Worm (Caenorhabditis elegans) whole organism, midembryonic: ENCODE results near the gene T28A11.17.

Source experiments
- T22C8.4 ChIP-seq: fragments of 200-800 bp; sonication (Bioruptor generic); IDR thresholded peaks from 2 replicates; pipeline ENCODE4 v1.3.6; 2022; ENCODE audit warnings: missing genetic modification characterization, missing compliant biosample characterization
- cog-1 ChIP-seq: sonication (generic microtip); optimal IDR thresholded peaks from 2 replicates; lab custom pipeline; 2016; ENCODE audit warnings: missing genetic modification characterization, missing compliant biosample characterization
- flt-1 ChIP-seq: fragments of 200-800 bp; sonication (Bioruptor generic); IDR thresholded peaks from 2 replicates; pipeline ENCODE4 v1.3.6; 2022; ENCODE audit warnings: missing genetic modification characterization, missing compliant biosample characterization
- klf-2 ChIP-seq: fragments of 200-800 bp; sonication (Bioruptor generic); conservative IDR thresholded peaks from 2 replicates; pipeline ENCODE4 v1.3.6; 2022; ENCODE audit warnings: missing genetic modification reagents, missing genetic modification characterization, missing compliant biosample characterization
- med-1 ChIP-seq: sonication (generic microtip); optimal IDR thresholded peaks from 2 replicates; lab custom pipeline; 2017; ENCODE audit warnings: missing genetic modification characterization, mild to moderate bottlenecking, missing compliant biosample characterization, antibody characterized with exemption, missing genetic modification reagents; ENCODE audit not compliant: insufficient read depth
- ref-1 ChIP-seq: fragments of 200-800 bp; sonication (Bioruptor generic); conservative IDR thresholded peaks from 2 replicates; pipeline ENCODE4 v1.3.6; 2022; ENCODE audit warnings: missing genetic modification reagents, missing genetic modification characterization, missing compliant biosample characterization
- tab-1 ChIP-seq: fragments of 200-800 bp; sonication (Bioruptor generic); IDR thresholded peaks from 2 replicates; pipeline ENCODE4 v1.3.6; 2022; ENCODE audit warnings: missing genetic modification characterization, missing compliant biosample characterization
- ztf-23 ChIP-seq: fragments of 200-800 bp; sonication (Bioruptor generic); IDR thresholded peaks from 2 replicates; pipeline ENCODE4 v1.3.6; 2022; ENCODE audit warnings: missing genetic modification reagents, missing genetic modification characterization, missing compliant biosample characterization
- ztf-29 ChIP-seq: fragments of 200-800 bp; sonication (Bioruptor generic); IDR thresholded peaks from 2 replicates; pipeline ENCODE4 v1.3.6; 2022; ENCODE audit warnings: missing genetic modification reagents, missing genetic modification characterization, missing compliant biosample characterization

T28A11.17 gene

DNA sequence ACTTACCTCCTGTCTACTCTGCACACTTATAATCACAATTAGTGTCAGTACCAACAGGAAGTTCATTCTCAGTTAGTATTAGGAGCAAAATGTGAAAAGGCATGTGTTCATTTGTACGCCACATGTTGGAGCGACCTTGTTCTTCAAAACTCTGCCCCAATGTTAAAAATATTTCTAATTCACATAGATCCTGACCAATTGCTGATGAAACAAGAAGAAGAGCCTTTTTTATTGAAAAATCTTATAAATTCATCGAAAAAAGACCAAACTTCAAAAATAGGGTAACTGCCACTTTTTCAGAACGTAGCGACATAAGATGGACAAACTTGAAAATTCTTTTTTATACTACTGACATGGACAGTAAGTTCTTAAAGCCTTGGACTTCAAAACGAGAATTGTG lies at the start of gene T28A11.17:
Gene T28A11.17 (minus strand): TSS at position 101 of the 400 bp plus-strand sequence.
- TF ChIP-seq klf-2 (no peak), ztf-23 (GFP tag; lab: Robert Waterston, UW) (no peak), flt-1 (GFP tag; lab: Robert Waterston, UW) (no peak), tab-1 (GFP tag; lab: Robert Waterston, UW) (no peak), med-1 (GFP tag; lab: Kevin White, UChicago) (no peak), ref-1 (GFP tag; lab: Robert Waterston, UW) (no peak), T22C8.4 (no peak)

- no peak for TF ChIP-seq cog-1 (tag; lab: Kevin White, UChicago)
- TF ChIP-seq flt-1 (GFP tag; lab: Robert Waterston, UW): no peak
- TF ChIP-seq tab-1 (GFP tag; lab: Robert Waterston, UW): no peak
- no peak for TF ChIP-seq ref-1 (GFP tag; lab: Robert Waterston, UW)
These were observed 49.2 kb upstream of the T28A11.17 start, which contains the start of gene arrd-19 for ce11 chrV:3315308-3315707. arrd-19 (minus strand) TSS chrV:3315516.

ce11 chrV:3312067-3312666 lies 46.1 kb upstream of the T28A11.17 start, which contains the start of gene arrd-18:
arrd-18 (minus strand) TSS chrV:3312117.
- TF ChIP-seq T22C8.4: no peak
- no peak for TF ChIP-seq cog-1 (tag; lab: Kevin White, UChicago)
- no peak for TF ChIP-seq med-1 (GFP tag; lab: Kevin White, UChicago)
- TF ChIP-seq tab-1 (GFP tag; lab: Robert Waterston, UW): no peak
- no peak for TF ChIP-seq ztf-23 (GFP tag; lab: Robert Waterston, UW)
- TF ChIP-seq klf-2: no peak
- no peak for TF ChIP-seq ref-1 (GFP tag; lab: Robert Waterston, UW)
- TF ChIP-seq ztf-29 (GFP tag; lab: Robert Waterston, UW): no peak
- no peak for TF ChIP-seq flt-1 (GFP tag; lab: Robert Waterston, UW)

ce11 chrV:3308169-3308568 lies 42.1 kb upstream of the T28A11.17 start, which contains the start of gene srbc-3:
srbc-3 (plus strand) TSS chrV:3308469.
- no peak for TF ChIP-seq flt-1 (GFP tag; lab: Robert Waterston, UW)
- TF ChIP-seq ztf-29 (GFP tag; lab: Robert Waterston, UW): no peak
- no peak for TF ChIP-seq klf-2
- no peak for TF ChIP-seq ztf-23 (GFP tag; lab: Robert Waterston, UW)
- TF ChIP-seq ref-1 (GFP tag; lab: Robert Waterston, UW): no peak
- no peak for TF ChIP-seq med-1 (GFP tag; lab: Kevin White, UChicago)
- TF ChIP-seq T22C8.4: no peak
- TF ChIP-seq tab-1 (GFP tag; lab: Robert Waterston, UW): no peak
- TF ChIP-seq cog-1 (tag; lab: Kevin White, UChicago): no peak

DNA sequence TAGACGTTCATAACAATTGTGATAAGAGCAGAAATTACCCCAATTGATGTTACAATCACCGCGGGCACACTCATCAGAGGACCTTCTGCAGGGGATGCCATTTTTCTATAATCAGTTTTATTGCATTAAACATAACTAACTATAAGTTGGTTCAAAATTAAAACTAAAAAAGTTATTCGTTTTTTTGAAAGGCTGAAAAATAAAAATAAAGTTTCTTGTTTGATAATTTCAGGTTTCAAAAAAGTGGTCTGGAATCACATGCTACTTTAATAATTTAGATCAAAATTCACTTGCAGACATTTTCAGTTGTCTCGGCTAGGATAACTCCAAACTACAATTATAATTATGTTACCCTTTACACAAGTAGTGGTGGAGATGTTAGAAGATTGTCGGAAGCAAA lies 35.8 kb upstream of the T28A11.17 start, which contains the start of gene srbc-1:
Gene srbc-1 (minus strand): TSS at position 101 of the 400 bp plus-strand sequence.
- TF ChIP-seq ref-1 (GFP tag; lab: Robert Waterston, UW): no peak
- TF ChIP-seq T22C8.4: no peak
- TF ChIP-seq tab-1 (GFP tag; lab: Robert Waterston, UW): no peak

DNA sequence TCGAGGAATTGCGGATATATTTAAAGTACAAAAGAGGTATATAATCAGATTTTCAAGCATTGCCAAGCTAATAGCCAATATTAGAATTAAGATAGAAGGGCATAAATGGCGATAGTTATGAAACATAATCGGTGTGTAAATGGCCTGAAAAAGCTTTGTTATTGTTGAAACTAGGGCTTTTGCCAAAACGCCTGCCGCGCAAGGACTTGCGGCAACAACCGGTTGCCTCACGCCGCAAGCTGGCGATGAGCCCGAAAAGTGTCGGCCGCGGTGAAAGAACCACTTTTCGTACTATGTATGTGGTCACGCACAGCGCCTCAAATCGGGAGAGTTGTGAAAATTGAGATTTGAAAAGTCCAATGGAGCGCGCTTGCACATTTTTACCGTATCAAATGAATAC lies 33.3 kb upstream of the T28A11.17 start:
- no peak for TF ChIP-seq klf-2
- no peak for TF ChIP-seq T22C8.4

DNA sequence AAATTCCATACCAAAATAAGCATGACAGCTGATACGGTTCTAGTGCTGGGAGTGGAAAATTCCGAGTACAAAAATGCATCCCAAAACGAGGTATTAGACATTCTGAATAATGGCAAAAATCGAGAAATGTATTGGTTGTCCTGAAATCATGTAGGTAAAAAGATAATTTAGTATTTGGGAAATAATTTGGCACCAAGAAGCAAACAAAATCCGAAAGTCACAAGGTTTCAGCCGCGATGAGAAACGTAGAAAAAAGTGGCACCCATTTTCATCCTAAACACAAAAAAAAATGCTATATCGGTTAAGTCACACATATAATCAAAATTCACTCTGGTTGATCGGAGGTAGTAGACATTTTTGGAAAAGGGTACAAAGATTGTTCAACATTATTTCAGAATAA lies 31.7 kb upstream of the T28A11.17 start, which contains the start of gene srx-122:
Gene srx-122 (minus strand): TSS at position 101 of the 400 bp plus-strand sequence.
- no peak for TF ChIP-seq T22C8.4
- no peak for TF ChIP-seq ref-1 (GFP tag; lab: Robert Waterston, UW)

DNA sequence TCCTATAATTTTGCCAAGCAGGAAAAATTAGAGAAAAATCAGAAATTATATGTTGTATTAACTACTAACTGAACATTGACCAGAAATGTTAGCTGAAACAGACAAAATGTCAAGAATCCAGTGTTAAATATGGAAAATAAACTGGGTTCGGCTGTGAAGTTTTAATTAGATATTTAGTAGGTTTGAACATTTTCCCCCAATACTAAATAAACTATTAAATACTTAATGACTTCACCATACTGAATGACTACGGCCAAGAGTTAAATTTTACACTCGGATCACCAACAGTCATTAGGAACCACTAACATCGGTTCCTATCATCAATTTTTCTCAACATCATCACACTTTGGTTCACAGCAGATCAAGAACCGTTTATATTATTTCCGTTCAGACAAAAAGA lies 29.3 kb upstream of the T28A11.17 start:
- TF ChIP-seq tab-1 (GFP tag; lab: Robert Waterston, UW) (no peak), klf-2 (no peak), cog-1 (tag; lab: Kevin White, UChicago) (no peak), T22C8.4 (no peak), ztf-29 (GFP tag; lab: Robert Waterston, UW) (no peak), flt-1 (GFP tag; lab: Robert Waterston, UW) (no peak), med-1 (GFP tag; lab: Kevin White, UChicago) (no peak), ztf-23 (GFP tag; lab: Robert Waterston, UW) (no peak), ref-1 (GFP tag; lab: Robert Waterston, UW) (no peak)

DNA sequence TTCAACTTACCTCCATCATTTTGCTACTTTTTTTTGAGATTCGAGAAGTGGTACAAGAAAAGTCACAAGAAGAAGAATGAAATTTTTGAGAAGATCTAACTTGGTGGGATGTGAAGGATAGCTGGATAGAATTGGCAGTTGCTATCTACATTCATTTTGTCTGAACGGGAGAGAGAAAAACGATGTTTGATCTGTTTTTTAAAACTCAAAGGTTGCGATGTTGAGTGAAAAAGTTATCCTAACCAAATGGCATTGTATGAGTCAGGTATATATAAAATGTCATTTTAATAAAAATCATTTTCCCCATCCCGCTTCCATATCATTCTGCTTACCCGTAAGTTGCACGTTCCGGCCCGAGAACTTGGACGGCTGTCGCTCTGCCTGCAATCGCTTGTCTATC lies 23.2 kb upstream of the T28A11.17 start, which contains the start of gene F35F10.6:
Gene F35F10.6 (minus strand): TSS at position 101 of the 400 bp plus-strand sequence.
- TF ChIP-seq flt-1 (GFP tag; lab: Robert Waterston, UW) (no peak), klf-2 (no peak), cog-1 (tag; lab: Kevin White, UChicago) (no peak), ref-1 (GFP tag; lab: Robert Waterston, UW) (no peak), ztf-29 (GFP tag; lab: Robert Waterston, UW) (no peak), ztf-23 (GFP tag; lab: Robert Waterston, UW) (no peak), med-1 (GFP tag; lab: Kevin White, UChicago) (no peak)

- TF ChIP-seq ztf-29 (GFP tag; lab: Robert Waterston, UW) (no peak), ref-1 (GFP tag; lab: Robert Waterston, UW) (no peak), T22C8.4 (no peak), cog-1 (tag; lab: Kevin White, UChicago) (no peak), ztf-23 (GFP tag; lab: Robert Waterston, UW) (no peak), klf-2 (no peak), flt-1 (GFP tag; lab: Robert Waterston, UW) (no peak), med-1 (GFP tag; lab: Kevin White, UChicago) (no peak), tab-1 (GFP tag; lab: Robert Waterston, UW) (no peak)
These were observed 22.0 kb upstream of the T28A11.17 start for ce11 chrV:3288134-3288533.
